Fruit fly (Drosophila melanogaster): Measurements from ENCODE around the gene CG1113.
A peak's percentile ranks its signal among the peaks of the same experiment; 100 is the strongest.

Gene CG1113

DNA sequence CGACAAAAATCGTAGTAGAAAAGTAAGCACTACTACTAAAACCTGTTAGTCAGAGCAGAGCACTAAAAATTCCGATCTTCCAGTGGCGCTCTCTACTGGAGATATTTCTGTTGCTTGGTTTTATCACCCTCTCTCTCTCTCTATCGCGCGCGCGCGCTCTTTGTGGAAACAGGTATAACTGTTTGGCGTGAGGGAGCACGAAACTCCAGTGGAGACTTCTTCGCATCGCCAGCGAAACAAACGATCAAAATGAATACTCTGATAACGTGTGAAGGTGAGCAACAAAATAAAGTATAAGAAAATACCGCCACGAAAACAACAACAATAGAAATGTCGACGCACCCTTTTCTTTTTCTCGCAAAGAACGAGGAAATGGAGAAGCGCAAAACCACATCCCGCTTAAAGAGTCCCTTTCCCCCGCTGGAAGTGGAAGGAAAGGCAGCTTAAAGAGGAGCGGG, 36.6 kb upstream of the CG1113 start (continued):
- TF ChIP-seq lbe (GFP tag; optimal IDR thresholded peaks at IDR 0.05): no peak
- TF ChIP-seq Dp (GFP tag; optimal IDR thresholded peaks at IDR 0.05): no peak
- TF ChIP-seq CG4282 (GFP tag; optimal IDR thresholded peaks at IDR 0.05): no peak
- TF ChIP-seq CG1233 (GFP tag; optimal IDR thresholded peaks at IDR 0.05): no peak
- TF ChIP-seq esg (GFP tag; conservative IDR thresholded peaks at IDR 0.05): no peak
- no peak for TF ChIP-seq zf30C (GFP tag; optimal IDR thresholded peaks at IDR 0.05)
- TF ChIP-seq Doc2 (GFP tag; IDR thresholded peaks at IDR 0.05): no peak
- TF ChIP-seq Nf-YC (tag; optimal IDR thresholded peaks at IDR 0.05): no peak
- no peak for TF ChIP-seq CG7839 (tag; optimal IDR thresholded peaks at IDR 0.05)
- TF ChIP-seq CG16863 (GFP tag; optimal IDR thresholded peaks at IDR 0.05): no peak
- TF ChIP-seq pros (GFP tag; optimal IDR thresholded peaks at IDR 0.05): peak; percentile 79
- 0 out of 2 replicates have a peak, but pooled peaks have one; percentile 39 for TF ChIP-seq sna (GFP tag; IDR thresholded peaks at IDR 0.05; ENCODE audit: partially characterized antibody)
- TF ChIP-seq pzg (GFP tag; optimal IDR thresholded peaks at IDR 0.05): no peak
- no peak for TF ChIP-seq CG6765 (GFP tag; optimal IDR thresholded peaks at IDR 0.05)
- no peak for TF ChIP-seq Ets65A (GFP tag)
- TF ChIP-seq CG43689 (GFP tag; IDR thresholded peaks at IDR 0.05): no peak
- no peak for TF ChIP-seq sob (GFP tag; IDR thresholded peaks at IDR 0.05)
- TF ChIP-seq tll (GFP tag; optimal IDR thresholded peaks at IDR 0.05): no peak
- peak; percentile 99 for TF ChIP-seq sd (tag; optimal IDR thresholded peaks at IDR 0.05)
- TF ChIP-seq CG10959 (GFP tag; IDR thresholded peaks at IDR 0.05): no peak
- TF ChIP-seq BEAF-32 (GFP tag; optimal IDR thresholded peaks at IDR 0.05): peak; percentile 29
- TF ChIP-seq Rx (GFP tag; IDR thresholded peaks at IDR 0.05): no peak
- peak; percentile 25; the same call in 1 of the 2 replicates for TF ChIP-seq chm (GFP tag; IDR thresholded peaks at IDR 0.05)
- no peak for TF ChIP-seq fd3F (GFP tag; optimal IDR thresholded peaks at IDR 0.05)
- TF ChIP-seq kni (GFP tag; optimal IDR thresholded peaks at IDR 0.05): peak; percentile 11
- TF ChIP-seq CG10543 (GFP tag; optimal IDR thresholded peaks at IDR 0.05): no peak
- no peak for TF ChIP-seq Atf3 (GFP tag; optimal IDR thresholded peaks at IDR 0.05)
- peak; percentile 89 for TF ChIP-seq CG4424 (GFP tag; optimal IDR thresholded peaks at IDR 0.05)
- peak; percentile 3 for TF ChIP-seq Hr39 (optimal IDR thresholded peaks at IDR 0.05)
- TF ChIP-seq CG15514 (GFP tag; optimal IDR thresholded peaks at IDR 0.05): no peak
- no peak for TF ChIP-seq oc (tag; optimal IDR thresholded peaks at IDR 0.05)
- no peak for TF ChIP-seq hth (optimal IDR thresholded peaks at IDR 0.05)
- TF ChIP-seq Dek (tag; optimal IDR thresholded peaks at IDR 0.05): no peak
- no peak for TF ChIP-seq stc (GFP tag; IDR thresholded peaks at IDR 0.05)
- no peak for TF ChIP-seq dan (GFP tag; IDR thresholded peaks at IDR 0.05)
- no peak for TF ChIP-seq CG3726 (GFP tag; IDR thresholded peaks at IDR 0.05)
- TF ChIP-seq sqz (GFP tag; optimal IDR thresholded peaks at IDR 0.05): no peak
- no peak for TF ChIP-seq jigr1 (GFP tag; IDR thresholded peaks at IDR 0.05)
- TF ChIP-seq CG1832 (GFP tag; optimal IDR thresholded peaks at IDR 0.05): peak; percentile 71
- no peak for TF ChIP-seq fd64A (GFP tag; optimal IDR thresholded peaks at IDR 0.05)
- TF ChIP-seq dmrt11E (tag; optimal IDR thresholded peaks at IDR 0.05): no peak
- TF ChIP-seq Sry-β (GFP tag; optimal IDR thresholded peaks at IDR 0.05): peak; percentile 16
- TF ChIP-seq CG34224 (GFP tag; IDR thresholded peaks at IDR 0.05; ENCODE audit: partially characterized antibody): peak; percentile 40; the same call in 1 of the 3 replicates
- no peak for TF ChIP-seq CG2889 (GFP tag; IDR thresholded peaks at IDR 0.05)
- peak; percentile 16 for TF ChIP-seq Kr (GFP tag; optimal IDR thresholded peaks at IDR 0.05)
- TF ChIP-seq Lhr (GFP tag; optimal IDR thresholded peaks at IDR 0.05): no peak
- TF ChIP-seq twi (tag; optimal IDR thresholded peaks at IDR 0.05): no peak

Data from whole organism, embryonic.